Comparison of ENCODE assay signal across 7 worm cellular contexts in genomic region chrII:1189652-1190051, ce11.
A peak's percentile ranks its signal among the peaks of the same experiment; 100 is the strongest.
TF ChIP-seq lines count a peak whose summit lies in the region.

No protein-coding gene starts in this region.

TF ChIP-seq in whole organism, L1 larva, 84 proteins besides CTCF, POLR2A, EP300 and RAD21 (continues in another document):
- TF ChIP-seq elt-2 (tag; optimal IDR thresholded peaks at IDR 0.05; lab: Kevin White, UChicago) (peak; percentile 54), blmp-1 (tag; optimal IDR thresholded peaks at IDR 0.05; lab: Kevin White, UChicago) (peak; percentile 95), hlh-4 (tag; optimal IDR thresholded peaks at IDR 0.05; lab: Kevin White, UChicago) (no peak), fkh-4 (tag; optimal IDR thresholded peaks at IDR 0.05; lab: Kevin White, UChicago; ENCODE audit: borderline replicate concordance) (no peak), nhr-12 (tag; optimal IDR thresholded peaks at IDR 0.05; lab: Kevin White, UChicago) (no peak), nhr-84 (tag; optimal IDR thresholded peaks at IDR 0.05; lab: Kevin White, UChicago) (no peak), sptf-1 (tag; optimal IDR thresholded peaks at IDR 0.05; lab: Kevin White, UChicago) (no peak), lin-14 (GFP tag; optimal IDR thresholded peaks at IDR 0.05; lab: Kevin White, UChicago) (peak; percentile 49), vab-15 (tag; optimal IDR thresholded peaks at IDR 0.05; lab: Kevin White, UChicago) (no peak), pag-3 (tag; optimal IDR thresholded peaks at IDR 0.05; lab: Kevin White, UChicago; ENCODE audit: borderline replicate concordance, insufficient read depth) (peak; percentile 76), nhr-85 (tag; lab: Kevin White, UChicago) (peak; percentile 72), zag-1 (tag; optimal IDR thresholded peaks at IDR 0.05; lab: Kevin White, UChicago) (no peak), F16B12.6 (tag; optimal IDR thresholded peaks at IDR 0.05; lab: Kevin White, UChicago) (no peak)

TF ChIP-seq in whole organism, L2 larva, 48 proteins besides CTCF, POLR2A, EP300 and RAD21:
- TF ChIP-seq unc-55 (GFP tag; optimal IDR thresholded peaks at IDR 0.05; lab: Kevin White, UChicago), result no peak
- TF ChIP-seq R02D3.7 (tag; optimal IDR thresholded peaks at IDR 0.05; lab: Kevin White, UChicago), result no peak
- no peak for TF ChIP-seq dmd-4 (tag; optimal IDR thresholded peaks at IDR 0.05; lab: Kevin White, UChicago)
- no peak for TF ChIP-seq gmeb-1 (tag; optimal IDR thresholded peaks at IDR 0.05; lab: Kevin White, UChicago)
- TF ChIP-seq mab-5 (tag; optimal IDR thresholded peaks at IDR 0.05; lab: Kevin White, UChicago), result no peak
- TF ChIP-seq elt-1 (tag; optimal IDR thresholded peaks at IDR 0.05; lab: Kevin White, UChicago), result no peak
- no peak for TF ChIP-seq unc-39 (tag; optimal IDR thresholded peaks at IDR 0.05; lab: Kevin White, UChicago)
- TF ChIP-seq fos-1 (tag; optimal IDR thresholded peaks at IDR 0.05; lab: Kevin White, UChicago), result peak; percentile 29
- peak; percentile 63 for TF ChIP-seq blmp-1 (tag; optimal IDR thresholded peaks at IDR 0.05; lab: Kevin White, UChicago; ENCODE audit: insufficient read depth)
- no peak for TF ChIP-seq mdl-1 (tag; optimal IDR thresholded peaks at IDR 0.05; lab: Kevin White, UChicago)
- TF ChIP-seq nhr-21 (tag; optimal IDR thresholded peaks at IDR 0.05; lab: Kevin White, UChicago), result no peak
- TF ChIP-seq C34F6.9 (tag; optimal IDR thresholded peaks at IDR 0.05; lab: Kevin White, UChicago), result no peak

TF ChIP-seq in whole organism, L3 larva, 47 proteins besides CTCF, POLR2A, EP300 and RAD21:
- TF ChIP-seq unc-62 (GFP tag; optimal IDR thresholded peaks at IDR 0.05; lab: Kevin White, UChicago), result no peak
- TF ChIP-seq aly-2 (tag; optimal IDR thresholded peaks at IDR 0.05; lab: Kevin White, UChicago), result no peak
- no peak for TF ChIP-seq lin-15B (tag; optimal IDR thresholded peaks at IDR 0.05; lab: Kevin White, UChicago)
- TF ChIP-seq elt-3 (tag; optimal IDR thresholded peaks at IDR 0.05; lab: Kevin White, UChicago), result no peak
- no peak for TF ChIP-seq lsy-12 (tag; optimal IDR thresholded peaks at IDR 0.05; lab: Kevin White, UChicago)
- peak; percentile 51 for TF ChIP-seq elt-2 (tag; optimal IDR thresholded peaks at IDR 0.05; lab: Kevin White, UChicago)

TF ChIP-seq in whole organism, L4 larva, 104 proteins besides CTCF, POLR2A, EP300 and RAD21:
- no peak for TF ChIP-seq nhr-111 (GFP tag; optimal IDR thresholded peaks at IDR 0.05; lab: Kevin White, UChicago)
- TF ChIP-seq nhr-28 (tag; optimal IDR thresholded peaks at IDR 0.05; lab: Kevin White, UChicago), result peak; percentile 36
- TF ChIP-seq daf-16 (GFP tag; optimal IDR thresholded peaks at IDR 0.05; lab: Kevin White, UChicago), result no peak
- TF ChIP-seq daf-16 (tag; optimal IDR thresholded peaks at IDR 0.05; lab: Kevin White, UChicago), result peak; percentile 21
- peak; percentile 33 for TF ChIP-seq hlh-11 (tag; optimal IDR thresholded peaks at IDR 0.05; lab: Kevin White, UChicago)
- peak; percentile 5 for TF ChIP-seq hlh-30 (tag; optimal IDR thresholded peaks at IDR 0.05; lab: Kevin White, UChicago; ENCODE audit: insufficient read depth)

TF ChIP-seq in whole organism, late embryonic, 69 proteins besides CTCF, POLR2A, EP300 and RAD21:
- no peak for TF ChIP-seq ref-2 (tag; optimal IDR thresholded peaks at IDR 0.05; lab: Kevin White, UChicago)
- no peak for TF ChIP-seq pros-1 (tag; optimal IDR thresholded peaks at IDR 0.05; lab: Kevin White, UChicago)
- no peak for TF ChIP-seq unc-55 (GFP tag; optimal IDR thresholded peaks at IDR 0.05; lab: Kevin White, UChicago)
- TF ChIP-seq elt-2 (tag; optimal IDR thresholded peaks at IDR 0.05; lab: Kevin White, UChicago), result peak; percentile 32

TF ChIP-seq in whole organism, mixed stage, embryonic, 35 proteins besides CTCF, POLR2A, EP300 and RAD21:
- no peak for TF ChIP-seq hlh-1 (tag; optimal IDR thresholded peaks at IDR 0.05; lab: Kevin White, UChicago)
- peak; percentile 42 for TF ChIP-seq elt-3 (tag; optimal IDR thresholded peaks at IDR 0.05; lab: Kevin White, UChicago)
- no peak for TF ChIP-seq nhr-2 (tag; optimal IDR thresholded peaks at IDR 0.05; lab: Kevin White, UChicago)

TF ChIP-seq in whole organism, young adult, 124 proteins besides CTCF, POLR2A, EP300 and RAD21:
- no peak for TF ChIP-seq B0336.3 (GFP tag; IDR thresholded peaks at IDR 0.05; lab: Robert Waterston, UW)
- TF ChIP-seq hmg-1.2 (GFP tag; IDR thresholded peaks at IDR 0.05; lab: Robert Waterston, UW), result peak; percentile 90
- peak; percentile 34 for TF ChIP-seq nhr-80 (tag; optimal IDR thresholded peaks at IDR 0.05; lab: Kevin White, UChicago)
TF ChIP-seq in whole organism, young adult: peak in this region for 2.
